Worm (Caenorhabditis elegans) whole organism, midembryonic: Measurements from ENCODE around the gene nmy-3.

ENCODE experiments used
- T22C8.4 ChIP-seq: fragments of 200-800 bp; sonication (Bioruptor generic); IDR thresholded peaks from 2 replicates; pipeline ENCODE4 v1.3.6; 2022; ENCODE audit warnings: missing genetic modification characterization, missing compliant biosample characterization
- cog-1 ChIP-seq: sonication (generic microtip); optimal IDR thresholded peaks from 2 replicates; lab custom pipeline; 2016; ENCODE audit warnings: missing genetic modification characterization, missing compliant biosample characterization
- flt-1 ChIP-seq: fragments of 200-800 bp; sonication (Bioruptor generic); IDR thresholded peaks from 2 replicates; pipeline ENCODE4 v1.3.6; 2022; ENCODE audit warnings: missing genetic modification characterization, missing compliant biosample characterization
- med-1 ChIP-seq: sonication (generic microtip); optimal IDR thresholded peaks from 2 replicates; lab custom pipeline; 2017; ENCODE audit warnings: missing genetic modification characterization, mild to moderate bottlenecking, missing compliant biosample characterization, antibody characterized with exemption, missing genetic modification reagents; ENCODE audit not compliant: insufficient read depth
- ztf-23 ChIP-seq: fragments of 200-800 bp; sonication (Bioruptor generic); IDR thresholded peaks from 2 replicates; pipeline ENCODE4 v1.3.6; 2022; ENCODE audit warnings: missing genetic modification reagents, missing genetic modification characterization, missing compliant biosample characterization

DNA sequence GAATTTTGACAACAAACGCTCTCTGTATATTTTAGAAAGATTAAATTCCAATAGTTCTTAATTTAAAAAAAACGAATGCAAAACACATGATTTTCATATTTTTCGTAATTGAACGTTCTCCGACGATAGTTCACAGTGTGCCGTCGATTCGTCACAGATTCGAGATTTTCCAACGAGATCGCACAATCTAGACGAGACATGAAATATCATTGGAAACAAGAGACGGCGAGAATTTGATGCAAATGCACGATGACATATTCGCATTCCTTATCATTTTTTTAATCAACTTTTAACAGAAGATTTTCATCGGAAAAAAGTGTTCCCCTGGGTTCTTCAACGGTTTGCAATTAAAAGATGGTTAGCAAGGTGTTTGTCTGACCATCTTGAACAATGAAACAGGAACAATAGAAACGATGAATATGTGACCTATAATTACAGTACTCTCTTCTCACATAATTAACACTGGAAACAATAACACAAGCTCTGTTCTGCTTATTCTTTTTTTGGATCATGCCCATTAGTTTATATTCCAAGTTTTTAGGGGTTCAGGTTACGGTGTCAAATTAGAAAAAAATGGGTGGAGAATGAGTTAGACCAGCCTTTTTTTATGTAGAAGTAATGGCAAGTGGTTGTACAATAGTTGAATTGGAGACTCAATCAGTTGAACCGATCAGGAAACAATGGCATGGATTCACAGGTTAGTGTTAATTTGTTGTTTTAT is 41.7 kb upstream of the nmy-3 start, which contains the start of gene Y11D7A.3:
- no peak for TF ChIP-seq med-1
- TF ChIP-seq ztf-23: no peak
- no peak for TF ChIP-seq cog-1 (tag; lab: Kevin White, UChicago)
- no peak for TF ChIP-seq T22C8.4 (GFP tag; lab: Robert Waterston, UW)
- no peak for TF ChIP-seq flt-1 (GFP tag; lab: Robert Waterston, UW)
